Worm (Caenorhabditis elegans): ENCODE results near the gene C17B7.10.

The C17B7.10 gene

ce11 chrV:3299437-3299836, 42.4 kb downstream of the C17B7.10 start:
- TF ChIP-seq T07F8.4 (tag; optimal IDR thresholded peaks at IDR 0.05) (no peak), ztf-25 (GFP tag; IDR thresholded peaks at IDR 0.05) (0 out of 2 replicates have a peak, but pooled peaks have one; percentile 36), unc-62 (GFP tag; optimal IDR thresholded peaks at IDR 0.05) (no peak), ceh-58 (GFP tag; IDR thresholded peaks at IDR 0.05) (no peak), egl-18 (GFP tag; IDR thresholded peaks at IDR 0.05) (peak; percentile 66; the same call in 1 of the 2 replicates), madf-8 (GFP tag; conservative IDR thresholded peaks at IDR 0.05) (no peak), hmg-20 (GFP tag; IDR thresholded peaks at IDR 0.05) (no peak), let-526 (GFP tag; IDR thresholded peaks at IDR 0.05) (0 out of 2 replicates have a peak, but pooled peaks have one; percentile 22), F52B5.7 (tag; optimal IDR thresholded peaks at IDR 0.05) (no peak), F10E7.11 (tag; optimal IDR thresholded peaks at IDR 0.05) (no peak), B0035.1 (tag; optimal IDR thresholded peaks at IDR 0.05) (no peak), F55B11.4 (tag; optimal IDR thresholded peaks at IDR 0.05; ENCODE audit: borderline replicate concordance, insufficient read depth) (no peak), D2030.7 (GFP tag; IDR thresholded peaks at IDR 0.05) (no peak), Y56A3A.18 (GFP tag; IDR thresholded peaks at IDR 0.05) (no peak), let-607 (tag; optimal IDR thresholded peaks at IDR 0.05) (no peak), ztf-26 (tag; optimal IDR thresholded peaks at IDR 0.05) (no peak), cebp-2 (GFP tag; IDR thresholded peaks at IDR 0.05) (no peak), F39B2.1 (GFP tag; IDR thresholded peaks at IDR 0.05) (no peak), snpc-3.4 (tag; optimal IDR thresholded peaks at IDR 0.05) (no peak), tbx-9 (tag; optimal IDR thresholded peaks at IDR 0.05; ENCODE audit: borderline replicate concordance) (no peak), F37B4.10 (GFP tag; IDR thresholded peaks at IDR 0.05) (no peak), nfya-1 (tag; optimal IDR thresholded peaks at IDR 0.05; ENCODE audit: borderline replicate concordance, insufficient read depth) (no peak)

ce11 chrV:3297764-3298163, 44.0 kb downstream of the C17B7.10 start, which contains the start of gene srx-122:
TSS of gene srx-122 (minus strand) at chrV:3297864.
- TF ChIP-seq ama-1 (optimal IDR thresholded peaks at IDR 0.05) (no peak), ama-1 (GFP tag; optimal IDR thresholded peaks at IDR 0.05) (no peak), pbrm-1 (GFP tag; IDR thresholded peaks at IDR 0.05) (no peak), tbx-9 (tag; optimal IDR thresholded peaks at IDR 0.05; ENCODE audit: borderline replicate concordance) (no peak)

- no peak for TF ChIP-seq F52B5.7 (tag; optimal IDR thresholded peaks at IDR 0.05)
- no peak for TF ChIP-seq ama-1 (optimal IDR thresholded peaks at IDR 0.05)
- no peak for TF ChIP-seq ama-1 (GFP tag; optimal IDR thresholded peaks at IDR 0.05)
- no peak for TF ChIP-seq lin-26 (GFP tag; IDR thresholded peaks at IDR 0.05)
- no peak for TF ChIP-seq ztf-6 (GFP tag; IDR thresholded peaks at IDR 0.05)
- no peak for TF ChIP-seq him-1 (tag; optimal IDR thresholded peaks at IDR 0.05)
- no peak for TF ChIP-seq ceh-79 (tag; optimal IDR thresholded peaks at IDR 0.05)
- no peak for TF ChIP-seq let-526 (GFP tag; IDR thresholded peaks at IDR 0.05)
- no peak for TF ChIP-seq ztf-25 (GFP tag; IDR thresholded peaks at IDR 0.05)
- no peak for TF ChIP-seq T07F8.4 (tag; optimal IDR thresholded peaks at IDR 0.05)
- no peak for TF ChIP-seq F23B12.7 (tag; optimal IDR thresholded peaks at IDR 0.05; ENCODE audit: insufficient read depth)
- TF ChIP-seq Y67H2A.10 (GFP tag; conservative IDR thresholded peaks at IDR 0.05), result no peak
- TF ChIP-seq egrh-3 (GFP tag; IDR thresholded peaks at IDR 0.05), result no peak
- no peak for TF ChIP-seq unc-62 (GFP tag; optimal IDR thresholded peaks at IDR 0.05)
- TF ChIP-seq sea-2 (GFP tag; IDR thresholded peaks at IDR 0.05), result no peak
- no peak for TF ChIP-seq let-607 (tag; optimal IDR thresholded peaks at IDR 0.05)
- TF ChIP-seq Y95B8A.8 (GFP tag; IDR thresholded peaks at IDR 0.05), result no peak
- no peak for TF ChIP-seq ccch-3 (GFP tag; optimal IDR thresholded peaks at IDR 0.05)
- TF ChIP-seq ceh-40 (GFP tag; IDR thresholded peaks at IDR 0.05), result no peak
- no peak for TF ChIP-seq T26A5.8 (tag; optimal IDR thresholded peaks at IDR 0.05)
Measured at ce11 chrV:3295368-3295767, 46.4 kb downstream of the C17B7.10 start.

All from whole organism, young adult.